Worm (Caenorhabditis elegans) whole organism, L3 larva: Measurements from ENCODE around the gene C49C3.8.

Experiments used
- R02D3.7 ChIP-seq: fragments of 150-350 bp; optimal IDR thresholded peaks from 2 replicates; lab custom pipeline; 2014; ENCODE audit warnings: missing biosample characterization, missing genetic modification characterization
- ZK546.5 ChIP-seq: sonication (generic microtip); optimal IDR thresholded peaks from 2 replicates; lab custom pipeline; 2017; ENCODE audit warnings: missing biosample characterization, missing genetic modification characterization
- aly-2 ChIP-seq: fragments of 150-350 bp; optimal IDR thresholded peaks from 2 replicates; lab custom pipeline; 2014; ENCODE audit warnings: missing biosample characterization, missing genetic modification characterization
- ama-1 ChIP-seq: fragments of 150-350 bp; optimal IDR thresholded peaks from 2 replicates; lab custom pipeline; 2018
- ceh-16 ChIP-seq: sonication (generic microtip); optimal IDR thresholded peaks from 2 replicates; lab custom pipeline; 2017; ENCODE audit warnings: missing biosample characterization, missing genetic modification characterization
- ceh-28 ChIP-seq: fragments of 150-350 bp; optimal IDR thresholded peaks from 2 replicates; lab custom pipeline; 2014; ENCODE audit warnings: missing biosample characterization, missing genetic modification reagents, missing genetic modification characterization
- ceh-82 ChIP-seq: fragments of 150-350 bp; optimal IDR thresholded peaks from 2 replicates; lab custom pipeline; 2014; ENCODE audit warnings: missing biosample characterization, missing genetic modification characterization
- ceh-9 ChIP-seq: sonication (generic microtip); optimal IDR thresholded peaks from 2 replicates; lab custom pipeline; 2018; ENCODE audit warnings: missing biosample characterization, missing genetic modification characterization
- daf-12 ChIP-seq: fragments of 150-350 bp; optimal IDR thresholded peaks from 2 replicates; lab custom pipeline; 2014; ENCODE audit warnings: missing biosample characterization, missing genetic modification reagents, missing genetic modification characterization
- egl-5 ChIP-seq: fragments of 150-350 bp; optimal IDR thresholded peaks from 2 replicates; lab custom pipeline; 2017; ENCODE audit warnings: missing biosample characterization, missing genetic modification reagents, missing genetic modification characterization, inconsistent platforms
- elt-1 ChIP-seq: fragments of 150-350 bp; optimal IDR thresholded peaks from 2 replicates; lab custom pipeline; 2014; ENCODE audit warnings: missing biosample characterization, missing genetic modification characterization
- elt-2 ChIP-seq: sonication (generic microtip); optimal IDR thresholded peaks from 2 replicates; lab custom pipeline; 2016; ENCODE audit warnings: missing genetic modification reagents, mild to moderate bottlenecking, missing genetic modification characterization, missing compliant biosample characterization
- elt-3 ChIP-seq, 3 experiments: fragments of 150-350 bp in 1 of 3; sonication (generic microtip) in 2 of 3; optimal IDR thresholded peaks; 2 replicates in 2 of 3; 4 replicates in 1 of 3; lab custom pipeline; 2014 to 2017; ENCODE audit warnings: missing biosample characterization in 3 of 3, missing genetic modification characterization in 3 of 3
- fkh-10 ChIP-seq: sonication (generic microtip); optimal IDR thresholded peaks from 2 replicates; lab custom pipeline; 2017; ENCODE audit warnings: missing biosample characterization, missing genetic modification reagents, missing genetic modification characterization
- fkh-2 ChIP-seq: fragments of 150-350 bp; optimal IDR thresholded peaks from 2 replicates; lab custom pipeline; 2014; ENCODE audit warnings: missing biosample characterization, missing genetic modification reagents, missing genetic modification characterization
- fos-1 ChIP-seq: fragments of 150-350 bp; optimal IDR thresholded peaks from 2 replicates; lab custom pipeline; 2014; ENCODE audit warnings: missing biosample characterization, missing genetic modification characterization
- hmg-11 ChIP-seq: sonication (generic microtip); optimal IDR thresholded peaks from 2 replicates; lab custom pipeline; 2016; ENCODE audit warnings: missing genetic modification characterization, missing compliant biosample characterization
- jun-1 ChIP-seq: fragments of 150-350 bp; optimal IDR thresholded peaks from 2 replicates; lab custom pipeline; 2014; ENCODE audit warnings: missing biosample characterization, missing genetic modification reagents, missing genetic modification characterization
- lin-15B ChIP-seq: fragments of 150-350 bp; optimal IDR thresholded peaks from 2 replicates; lab custom pipeline; 2014; ENCODE audit warnings: missing biosample characterization, missing genetic modification characterization
- lin-39 ChIP-seq: fragments of 150-350 bp; optimal IDR thresholded peaks from 2 replicates; lab custom pipeline; 2018; ENCODE audit warnings: missing biosample characterization, missing genetic modification reagents, missing genetic modification characterization
- lsy-12 ChIP-seq: sonication (generic microtip); optimal IDR thresholded peaks from 2 replicates; lab custom pipeline; 2016; ENCODE audit warnings: mild to moderate bottlenecking, missing genetic modification characterization, missing compliant biosample characterization
- mdl-1 ChIP-seq: fragments of 150-350 bp; optimal IDR thresholded peaks from 2 replicates; lab custom pipeline; 2014; ENCODE audit warnings: missing biosample characterization, missing genetic modification characterization
- mml-1 ChIP-seq: fragments of 150-350 bp; sonication (generic microtip); optimal IDR thresholded peaks from 3 replicates; lab custom pipeline; 2014; ENCODE audit warnings: missing biosample characterization, missing genetic modification characterization
- nfya-1 ChIP-seq: sonication (generic microtip); optimal IDR thresholded peaks from 2 replicates; lab custom pipeline; 2017; ENCODE audit warnings: missing genetic modification characterization, mild to moderate bottlenecking, missing compliant biosample characterization, antibody characterized with exemption, moderate library complexity; ENCODE audit not compliant: insufficient read depth
- nhr-11 ChIP-seq: fragments of 150-350 bp; optimal IDR thresholded peaks from 2 replicates; lab custom pipeline; 2014; ENCODE audit warnings: missing biosample characterization, missing genetic modification characterization
- nhr-23 ChIP-seq: fragments of 150-350 bp; optimal IDR thresholded peaks from 2 replicates; lab custom pipeline; 2014; ENCODE audit warnings: missing biosample characterization, missing genetic modification reagents, missing genetic modification characterization
- nhr-237 ChIP-seq: fragments of 150-350 bp; optimal IDR thresholded peaks from 2 replicates; lab custom pipeline; 2014; ENCODE audit warnings: missing biosample characterization, missing genetic modification characterization
- nhr-25 ChIP-seq: sonication (generic microtip); optimal IDR thresholded peaks from 2 replicates; lab custom pipeline; 2017; ENCODE audit warnings: missing biosample characterization, missing genetic modification characterization
- nhr-28 ChIP-seq: fragments of 150-350 bp; optimal IDR thresholded peaks from 2 replicates; lab custom pipeline; 2014; ENCODE audit warnings: missing biosample characterization, missing genetic modification characterization
- nhr-43 ChIP-seq: sonication (generic microtip); optimal IDR thresholded peaks from 2 replicates; lab custom pipeline; 2016; ENCODE audit warnings: mild to moderate bottlenecking, missing genetic modification characterization, missing compliant biosample characterization; ENCODE audit not compliant: poor library complexity, severe bottlenecking
- nhr-67 ChIP-seq: fragments of 150-350 bp; optimal IDR thresholded peaks from 2 replicates; lab custom pipeline; 2014; ENCODE audit warnings: missing biosample characterization, missing genetic modification characterization
- nhr-76 ChIP-seq: fragments of 150-350 bp; sonication (generic microtip); optimal IDR thresholded peaks from 5 replicates; lab custom pipeline; 2014; ENCODE audit warnings: missing biosample characterization, missing genetic modification characterization
- nhr-77 ChIP-seq: fragments of 150-350 bp; optimal IDR thresholded peaks from 2 replicates; lab custom pipeline; 2014; ENCODE audit warnings: missing biosample characterization, missing genetic modification characterization
- pha-4 ChIP-seq: fragments of 150-350 bp; optimal IDR thresholded peaks from 2 replicates; lab custom pipeline; 2014; ENCODE audit warnings: missing biosample characterization, missing genetic modification reagents, missing genetic modification characterization
- pqm-1 ChIP-seq: fragments of 150-350 bp; optimal IDR thresholded peaks from 2 replicates; lab custom pipeline; 2017; ENCODE audit warnings: missing biosample characterization, missing genetic modification characterization, inconsistent platforms
- sea-2 ChIP-seq: fragments of 150-350 bp; sonication (generic microtip); optimal IDR thresholded peaks from 4 replicates; lab custom pipeline; 2014; ENCODE audit warnings: missing biosample characterization, missing genetic modification reagents, missing genetic modification characterization
- skn-1 ChIP-seq: fragments of 150-350 bp; optimal IDR thresholded peaks from 2 replicates; lab custom pipeline; 2014; ENCODE audit warnings: missing biosample characterization, missing genetic modification characterization
- snpc-4 ChIP-seq: fragments of 150-350 bp; optimal IDR thresholded peaks from 2 replicates; lab custom pipeline; 2014; ENCODE audit warnings: missing biosample characterization, missing genetic modification characterization
- tbx-2 ChIP-seq: sonication (generic microtip); optimal IDR thresholded peaks from 2 replicates; lab custom pipeline; 2016; ENCODE audit warnings: mild to moderate bottlenecking, missing genetic modification characterization, missing compliant biosample characterization
- unc-39 ChIP-seq: sonication (generic microtip); optimal IDR thresholded peaks from 4 replicates; lab custom pipeline; 2017; ENCODE audit warnings: missing biosample characterization, missing genetic modification characterization
- unc-62 ChIP-seq: fragments of 150-350 bp; sonication (generic microtip); optimal IDR thresholded peaks from 4 replicates; lab custom pipeline; 2014; ENCODE audit warnings: missing biosample characterization, missing genetic modification reagents, missing genetic modification characterization
- zag-1 ChIP-seq: fragments of 150-350 bp; optimal IDR thresholded peaks from 2 replicates; lab custom pipeline; 2014; ENCODE audit warnings: missing biosample characterization, missing genetic modification characterization
- ztf-11 ChIP-seq: fragments of 150-350 bp; optimal IDR thresholded peaks from 2 replicates; lab custom pipeline; 2014; ENCODE audit warnings: missing biosample characterization, missing genetic modification characterization
- ztf-4 ChIP-seq: fragments of 150-350 bp; optimal IDR thresholded peaks from 2 replicates; lab custom pipeline; 2014; ENCODE audit warnings: missing biosample characterization, missing genetic modification characterization

The C49C3.8 gene

DNA sequence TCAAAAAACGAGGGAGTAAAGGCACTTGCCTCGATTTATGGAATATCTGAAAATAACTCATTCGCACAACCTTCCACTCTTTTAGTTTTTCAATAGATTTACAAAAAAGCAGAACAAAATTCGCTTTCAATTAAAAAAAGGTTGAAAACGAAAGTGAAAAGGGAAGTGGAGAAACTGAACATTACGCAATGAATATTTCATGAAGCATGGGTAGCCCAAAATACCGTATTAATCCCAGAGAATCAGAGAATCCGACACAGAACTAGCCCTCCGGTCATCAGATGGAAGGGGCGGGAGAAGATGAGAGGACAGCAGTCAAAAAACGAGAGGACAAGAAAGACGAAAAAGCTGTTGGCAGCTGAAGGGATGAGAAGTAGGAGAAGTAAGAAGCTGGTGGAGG is 36.5 kb downstream of the C49C3.8 start, which contains the start of gene C30H6.5:
TSS of gene C30H6.5 (plus strand) at position 301 of the 400 bp plus-strand sequence.
- TF ChIP-seq nfya-1 (tag; lab: Kevin White, UChicago) (no peak), snpc-4 (no peak), nhr-11 (no peak), fos-1 (tag; lab: Kevin White, UChicago) (no peak), ZK546.5 (no peak), nhr-76 (no peak), R02D3.7 (tag; lab: Kevin White, UChicago) (no peak)

DNA sequence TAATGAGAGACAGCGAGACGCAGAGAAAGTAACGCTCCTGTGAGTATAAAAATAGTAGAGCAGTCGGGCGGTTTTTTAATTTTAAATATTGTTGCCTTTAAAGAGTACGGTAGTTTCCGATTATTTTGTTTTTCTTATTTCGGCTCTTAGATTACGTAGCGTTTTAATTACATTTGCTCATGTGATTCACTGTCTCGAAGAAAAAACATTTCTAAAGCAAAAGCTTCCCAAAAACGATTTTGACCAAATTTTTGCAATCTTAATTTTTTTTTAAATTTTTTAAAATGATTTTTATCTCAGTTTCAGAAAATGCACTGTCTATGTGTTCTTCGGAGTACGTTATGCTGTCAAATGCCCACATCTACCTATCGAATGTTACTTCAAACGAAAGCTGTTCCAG is 41.1 kb downstream of the C49C3.8 start, which contains the start of gene haf-1:
TSS of gene haf-1 (plus strand) at position 301 of the 400 bp plus-strand sequence.
- TF ChIP-seq pha-4 (tag; lab: Kevin White, UChicago) (peak; percentile 43), nfya-1 (tag; lab: Kevin White, UChicago) (no peak), ceh-28 (tag; lab: Kevin White, UChicago) (no peak), pqm-1 (tag; lab: Kevin White, UChicago) (peak; percentile 45), nhr-76 (no peak)
- TF ChIP-seq, all 47 proteins: peak for 2

ce11 chrIV:17380061-17380680 is 45.2 kb downstream of the C49C3.8 start, which contains the start of the genes C30H6.9 and dlat-2:
Gene C30H6.9, minus strand, starts transcription at chrIV:17380170.
Gene dlat-2, plus strand, starts transcription at chrIV:17380626.
- TF ChIP-seq nfya-1 (tag; lab: Kevin White, UChicago) (peak; percentile 24), hmg-11 (peak; percentile 24), lin-39 (tag; lab: Kevin White, UChicago) (no peak), zag-1 (tag; lab: Kevin White, UChicago) (no peak), ztf-4 (tag; lab: Kevin White, UChicago) (no peak), egl-5 (no peak), pqm-1 (tag; lab: Kevin White, UChicago) (no peak), unc-39 (tag; lab: Kevin White, UChicago) (no peak), unc-62 (GFP tag; lab: Kevin White, UChicago) (no peak), nhr-23 (no peak), nhr-25 (no peak), lin-15B (peak; percentile 71), ceh-82 (tag; lab: Kevin White, UChicago) (no peak), mml-1 (tag; lab: Kevin White, UChicago) (no peak), nhr-76 (no peak), R02D3.7 (tag; lab: Kevin White, UChicago) (no peak), daf-12 (no peak), elt-1 (tag; lab: Kevin White, UChicago) (no peak), nhr-43 (tag; lab: Kevin White, UChicago) (no peak), sea-2 (GFP tag; lab: Kevin White, UChicago) (no peak), nhr-11 (no peak), fkh-2 (no peak), ZK546.5 (no peak), nhr-28 (tag; lab: Kevin White, UChicago) (no peak), aly-2 (tag; lab: Kevin White, UChicago) (no peak), ceh-9 (tag; lab: Kevin White, UChicago) (no peak), ceh-16 (tag; lab: Kevin White, UChicago) (no peak), fkh-10 (GFP tag; lab: Kevin White, UChicago) (no peak), nhr-67 (no peak), pha-4 (tag; lab: Kevin White, UChicago) (peak; percentile 94), ztf-11 (no peak), ama-1 (lab: Kevin White, UChicago) (no peak), tbx-2 (tag; lab: Kevin White, UChicago) (no peak), elt-3 (tag; optimal IDR thresholded peaks at IDR 0.05; lab: Kevin White, UChicago) (no peak), elt-2 (tag; lab: Kevin White, UChicago) (peak; percentile 8), mdl-1 (tag; lab: Kevin White, UChicago) (no peak), jun-1 (tag; lab: Kevin White, UChicago) (no peak), snpc-4 (peak; percentile 43), fos-1 (tag; lab: Kevin White, UChicago) (no peak), ceh-28 (tag; lab: Kevin White, UChicago) (no peak), lsy-12 (tag; lab: Kevin White, UChicago) (no peak), nhr-77 (tag; lab: Kevin White, UChicago) (no peak), nhr-237 (tag; lab: Kevin White, UChicago) (no peak), skn-1 (tag; lab: Kevin White, UChicago) (no peak)
